Fruit fly (Drosophila melanogaster): ENCODE data around the gene CG14292.

The CG14292 gene

DNA sequence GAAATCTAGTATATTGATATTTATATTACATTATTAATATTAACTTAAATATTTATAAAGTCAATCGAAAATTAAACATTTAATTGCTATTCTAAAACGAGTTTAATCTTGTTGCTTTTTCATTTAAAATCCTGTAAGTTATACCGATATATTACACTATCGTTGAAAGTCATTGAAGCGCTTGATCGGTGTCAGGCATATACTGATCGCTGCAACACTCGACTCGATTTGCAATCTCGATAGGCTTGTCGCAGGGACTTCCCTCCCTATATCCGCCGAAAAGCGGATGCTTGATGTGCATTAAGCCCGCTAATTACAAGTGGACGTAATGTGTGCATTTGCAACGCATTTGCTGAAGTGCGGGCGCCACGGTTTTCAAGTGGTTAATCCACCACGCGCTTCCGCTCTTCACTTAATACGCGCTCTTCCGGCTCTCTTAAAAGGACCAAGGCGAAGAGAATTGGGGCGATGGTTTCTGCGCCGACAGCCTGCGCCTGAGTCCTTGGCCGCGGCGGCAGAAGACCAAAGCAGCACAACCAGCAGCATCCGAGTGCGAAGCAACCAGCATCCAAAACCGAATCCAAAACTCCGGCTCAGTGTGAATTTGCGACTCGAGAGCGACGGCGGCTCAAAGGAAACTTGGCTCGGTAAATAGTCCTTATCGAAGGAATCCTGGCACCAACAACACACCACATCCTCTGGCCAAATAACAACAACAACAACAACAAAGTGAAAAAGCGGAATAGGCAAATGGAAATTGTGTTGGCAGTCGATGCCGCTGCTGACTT, 23.7 kb upstream of the CG14292 start, which contains the start of gene CG42613 (continued):
- TF ChIP-seq NC2α (GFP tag; optimal IDR thresholded peaks at IDR 0.05): peak; percentile 50
- peak; percentile 5; the same call in 1 of the 2 replicates for TF ChIP-seq Xrp1 (GFP tag; IDR thresholded peaks at IDR 0.05)
- peak; percentile 3 for TF ChIP-seq CG17829 (tag; optimal IDR thresholded peaks at IDR 0.05)
- TF ChIP-seq Side (GFP tag; optimal IDR thresholded peaks at IDR 0.05): peak; percentile 70
- no peak for TF ChIP-seq Lim3 (GFP tag; IDR thresholded peaks at IDR 0.05)
- TF ChIP-seq knrl (GFP tag; IDR thresholded peaks at IDR 0.05; ENCODE audit: partially characterized antibody): no peak
- peak; percentile 61 for TF ChIP-seq CG5245 (GFP tag; optimal IDR thresholded peaks at IDR 0.05)
- TF ChIP-seq CG1024 (GFP tag; IDR thresholded peaks at IDR 0.05): peak; percentile 61
- peak; percentile 62 for TF ChIP-seq CG9932 (GFP tag; IDR thresholded peaks at IDR 0.05)
- peak; percentile 73 for TF ChIP-seq CG12659 (GFP tag; optimal IDR thresholded peaks at IDR 0.05)
- peak; percentile 60 for TF ChIP-seq maf-S (GFP tag; optimal IDR thresholded peaks at IDR 0.05)
- TF ChIP-seq HLH54F (GFP tag; optimal IDR thresholded peaks at IDR 0.05): peak; percentile 37
- TF ChIP-seq br (optimal IDR thresholded peaks at IDR 0.05): no peak
- TF ChIP-seq cad (GFP tag; optimal IDR thresholded peaks at IDR 0.05): no peak
- TF ChIP-seq sc (optimal IDR thresholded peaks at IDR 0.05): no peak
- peak; percentile 72 for TF ChIP-seq sc (GFP tag; optimal IDR thresholded peaks at IDR 0.05)
- peak; percentile 57 for TF ChIP-seq CG10979 (tag; optimal IDR thresholded peaks at IDR 0.05)
- no peak for TF ChIP-seq CHES-1-like (GFP tag; optimal IDR thresholded peaks at IDR 0.05)
- peak; percentile 61 for TF ChIP-seq gsb-n (tag; optimal IDR thresholded peaks at IDR 0.05)
- peak; percentile 35 for TF ChIP-seq Fer2 (tag; optimal IDR thresholded peaks at IDR 0.05)
- TF ChIP-seq CG34376 (GFP tag; optimal IDR thresholded peaks at IDR 0.05): peak; percentile 21
- TF ChIP-seq Atf3 (GFP tag; optimal IDR thresholded peaks at IDR 0.05): no peak
- peak; percentile 40; the same call in 1 of the 2 replicates for TF ChIP-seq Ada2b (GFP tag; IDR thresholded peaks at IDR 0.05)
- TF ChIP-seq MTF-1 (GFP tag; optimal IDR thresholded peaks at IDR 0.05; ENCODE audit: borderline replicate concordance): peak; percentile 90
- peak; percentile 76 for TF ChIP-seq Mes4 (GFP tag; optimal IDR thresholded peaks at IDR 0.05)
- TF ChIP-seq grn (GFP tag; optimal IDR thresholded peaks at IDR 0.05): no peak
- TF ChIP-seq chif (GFP tag; optimal IDR thresholded peaks at IDR 0.05): peak; percentile 27 to 52
- TF ChIP-seq dimm (GFP tag; IDR thresholded peaks at IDR 0.05): no peak; the same call in 1 of the 2 replicates
- TF ChIP-seq sqz (GFP tag; optimal IDR thresholded peaks at IDR 0.05): no peak
- TF ChIP-seq CG6175 (GFP tag; IDR thresholded peaks at IDR 0.05): no peak
- TF ChIP-seq fd3F (GFP tag; optimal IDR thresholded peaks at IDR 0.05): peak; percentile 42
- TF ChIP-seq CG9609 (GFP tag; optimal IDR thresholded peaks at IDR 0.05): peak; percentile 72
- TF ChIP-seq sob (GFP tag; IDR thresholded peaks at IDR 0.05): peak; percentile 69
- peak; percentile 77; the same call in 2 of the 3 replicates for TF ChIP-seq otp (GFP tag; IDR thresholded peaks at IDR 0.05)
- 0 out of 2 replicates have a peak, but pooled peaks have one; percentile 56 for TF ChIP-seq CG13287 (GFP tag; IDR thresholded peaks at IDR 0.05; ENCODE audit: partially characterized antibody)
- TF ChIP-seq CG11085 (GFP tag; IDR thresholded peaks at IDR 0.05): peak; percentile 35; the same call in 1 of the 2 replicates
- peak; percentile 21 for TF ChIP-seq hbn (GFP tag; IDR thresholded peaks at IDR 0.05; ENCODE audit: partially characterized antibody)
- peak; percentile 78 for TF ChIP-seq caup (GFP tag; optimal IDR thresholded peaks at IDR 0.05; ENCODE audit: severe bottlenecking)
- peak; percentile 14 for TF ChIP-seq bigmax (GFP tag; optimal IDR thresholded peaks at IDR 0.05)
- peak; percentile 56 for TF ChIP-seq dmrt11E (tag; optimal IDR thresholded peaks at IDR 0.05)
- peak; percentile 39 for TF ChIP-seq abd-A (tag; optimal IDR thresholded peaks at IDR 0.05)
- no peak for TF ChIP-seq CG15696 (tag; optimal IDR thresholded peaks at IDR 0.05)
- peak; percentile 24 for TF ChIP-seq CG6683 (GFP tag; optimal IDR thresholded peaks at IDR 0.05)
- TF ChIP-seq ara (GFP tag; IDR thresholded peaks at IDR 0.05): peak; percentile 73
- no peak for TF ChIP-seq Hand (GFP tag; optimal IDR thresholded peaks at IDR 0.05)
- no peak for TF ChIP-seq CG13894 (tag; optimal IDR thresholded peaks at IDR 0.05)
- TF ChIP-seq psq (GFP tag; optimal IDR thresholded peaks at IDR 0.05): no peak
- peak; percentile 57 for TF ChIP-seq Optix (GFP tag; IDR thresholded peaks at IDR 0.05)
- TF ChIP-seq nerfin-2 (GFP tag; IDR thresholded peaks at IDR 0.05; ENCODE audit: partially characterized antibody): no peak
